Fruit fly (Drosophila melanogaster) whole organism, prepupa: ENCODE measurements around the gene Chc.
A peak's percentile ranks its signal among the peaks of the same experiment; 100 is the strongest.

ENCODE experiments used
- Blimp-1 ChIP-seq: fragments of 200-800 bp; sonication (Bioruptor generic); optimal IDR thresholded peaks from 3 replicates; lab custom pipeline; 2017; ENCODE audit warnings: missing biosample characterization, missing genetic modification characterization, mild to moderate bottlenecking, moderate library complexity, missing genetic modification reagents
- CG10631 ChIP-seq: fragments of 200-800 bp; sonication (Bioruptor generic); optimal IDR thresholded peaks from 2 replicates; lab custom pipeline; 2016; ENCODE audit warnings: missing biosample characterization, missing genetic modification characterization
- CG6163 ChIP-seq: fragments of 200-800 bp; sonication (Bioruptor generic); IDR thresholded peaks from 3 replicates; pipeline ENCODE4 v1.3.6; 2022; ENCODE audit warnings: missing biosample characterization, missing genetic modification characterization
- CG6276 ChIP-seq: fragments of 200-800 bp; sonication (Bioruptor generic); optimal IDR thresholded peaks from 2 replicates; lab custom pipeline; 2017; ENCODE audit warnings: missing biosample characterization, mild to moderate bottlenecking, missing genetic modification characterization
- CG6808 ChIP-seq: fragments of 200-800 bp; sonication (Bioruptor generic); optimal IDR thresholded peaks from 3 replicates; lab custom pipeline; 2017; ENCODE audit warnings: missing biosample characterization, missing genetic modification characterization, mild to moderate bottlenecking, moderate library complexity, missing genetic modification reagents
- CG9139 ChIP-seq: fragments of 200-800 bp; sonication (Bioruptor generic); optimal IDR thresholded peaks from 3 replicates; lab custom pipeline; 2017; ENCODE audit warnings: missing biosample characterization, mild to moderate bottlenecking, missing genetic modification characterization
- Ets96B ChIP-seq: fragments of 200-800 bp; optimal IDR thresholded peaks from 2 replicates; lab custom pipeline; 2019; ENCODE audit warnings: missing biosample characterization, mild to moderate bottlenecking, missing genetic modification characterization, moderate library complexity
- Gug ChIP-seq: fragments of 200-800 bp; sonication (Bioruptor generic); IDR thresholded peaks from 2 replicates; pipeline ENCODE4 v1.3.6; 2022; ENCODE audit warnings: missing biosample characterization, missing genetic modification characterization
- OdsH ChIP-seq: fragments of 200-800 bp; sonication (Bioruptor generic); optimal IDR thresholded peaks from 3 replicates; lab custom pipeline; 2016; ENCODE audit warnings: missing biosample characterization, missing genetic modification characterization
- Sox102F ChIP-seq: fragments of 200-800 bp; sonication (Bioruptor generic); optimal IDR thresholded peaks from 2 replicates; lab custom pipeline; 2016; ENCODE audit warnings: missing biosample characterization, mild to moderate bottlenecking, missing genetic modification characterization
- Sox14 ChIP-seq: fragments of 200-800 bp; sonication (Bioruptor generic); optimal IDR thresholded peaks from 3 replicates; lab custom pipeline; 2016; ENCODE audit warnings: missing biosample characterization, missing genetic modification characterization
- fd59A ChIP-seq: fragments of 200-800 bp; sonication (Bioruptor generic); optimal IDR thresholded peaks from 2 replicates; lab custom pipeline; 2017; ENCODE audit warnings: missing biosample characterization, mild to moderate bottlenecking, missing genetic modification characterization, missing genetic modification reagents
- fd85E ChIP-seq: fragments of 200-800 bp; sonication (Bioruptor generic); optimal IDR thresholded peaks from 3 replicates; lab custom pipeline; 2016; ENCODE audit warnings: missing biosample characterization, missing genetic modification characterization
- fkh ChIP-seq: fragments of 200-800 bp; sonication (Bioruptor generic); optimal IDR thresholded peaks from 3 replicates; lab custom pipeline; 2017; ENCODE audit warnings: missing biosample characterization, mild to moderate bottlenecking, missing genetic modification characterization, moderate library complexity

dm6 chrX:15870777-15871757 lies 35.8 kb upstream of the Chc start:
- TF ChIP-seq Ets96B (no peak), CG6276 (GFP tag; lab: Kevin White, UChicago) (no peak), fd85E (no peak), Sox14 (GFP tag; lab: Kevin White, UChicago) (no peak), Gug (GFP tag; lab: Robert Waterston, UW) (no peak), Blimp-1 (GFP tag; lab: Kevin White, UChicago) (no peak), CG10631 (GFP tag; lab: Kevin White, UChicago) (no peak), fkh (GFP tag; lab: Kevin White, UChicago) (peak; percentile 84), CG6808 (GFP tag; lab: Kevin White, UChicago) (no peak), Sox102F (GFP tag; lab: Kevin White, UChicago) (no peak), CG6163 (no peak), OdsH (no peak), CG9139 (GFP tag; lab: Kevin White, UChicago) (no peak), fd59A (no peak)
